Fruit fly (Drosophila melanogaster): Measurements from ENCODE around the gene Pect.

- TF ChIP-seq Myc (optimal IDR thresholded peaks at IDR 0.05) = no peak
- no peak for TF ChIP-seq psq (optimal IDR thresholded peaks at IDR 0.05)
These were observed 38.4 kb upstream of the Pect start, which contains the start of gene Sirt1 for dm6 chr2L:13164994-13165801.
